Worm (Caenorhabditis elegans) whole organism, L2 larva: ENCODE data around the gene Y47D7A.18.
A peak's percentile ranks its signal among the peaks of the same experiment; 100 is the strongest.

Experiments
- C34F6.9 ChIP-seq: fragments of 150-350 bp; optimal IDR thresholded peaks from 2 replicates; lab custom pipeline; 2014; ENCODE audit warnings: missing biosample characterization, missing genetic modification characterization
- R02D3.7 ChIP-seq: fragments of 150-350 bp; optimal IDR thresholded peaks from 2 replicates; lab custom pipeline; 2014; ENCODE audit warnings: missing biosample characterization, missing genetic modification characterization
- Y55F3AM.14 ChIP-seq: fragments of 200-800 bp; sonication (Bioruptor generic); optimal IDR thresholded peaks from 2 replicates; lab custom pipeline; 2018; ENCODE audit warnings: mild to moderate bottlenecking, missing genetic modification characterization, missing compliant biosample characterization
- ZK546.5 ChIP-seq: sonication (generic microtip); optimal IDR thresholded peaks from 2 replicates; lab custom pipeline; 2017; ENCODE audit warnings: missing biosample characterization, missing genetic modification characterization
- alr-1 ChIP-seq: fragments of 150-350 bp; optimal IDR thresholded peaks from 2 replicates; lab custom pipeline; 2014; ENCODE audit warnings: missing biosample characterization, missing genetic modification characterization
- aly-2 ChIP-seq: fragments of 150-350 bp; optimal IDR thresholded peaks from 2 replicates; lab custom pipeline; 2014; ENCODE audit warnings: missing biosample characterization, missing genetic modification characterization
- ama-1 ChIP-seq: fragments of 150-350 bp; optimal IDR thresholded peaks from 2 replicates; lab custom pipeline; 2018; ENCODE audit warnings: inconsistent platforms
- blmp-1 ChIP-seq: sonication (generic microtip); optimal IDR thresholded peaks from 2 replicates; lab custom pipeline; 2017; ENCODE audit warnings: missing genetic modification characterization, mild to moderate bottlenecking, missing compliant biosample characterization, antibody characterized with exemption, moderate library complexity; ENCODE audit not compliant: insufficient read depth
- ceh-16 ChIP-seq: fragments of 150-350 bp; optimal IDR thresholded peaks from 2 replicates; lab custom pipeline; 2014; ENCODE audit warnings: missing biosample characterization, missing genetic modification characterization
- ceh-82 ChIP-seq: fragments of 150-350 bp; optimal IDR thresholded peaks from 2 replicates; lab custom pipeline; 2014; ENCODE audit warnings: missing biosample characterization, missing genetic modification characterization
- crh-2 ChIP-seq: sonication (generic microtip); optimal IDR thresholded peaks from 2 replicates; lab custom pipeline; 2017; ENCODE audit warnings: missing biosample characterization, missing genetic modification characterization
- dmd-4 ChIP-seq: sonication (generic microtip); optimal IDR thresholded peaks from 2 replicates; lab custom pipeline; 2017; ENCODE audit warnings: missing biosample characterization, missing genetic modification characterization
- egl-27 ChIP-seq: sonication (generic microtip); optimal IDR thresholded peaks from 3 replicates; lab custom pipeline; 2017; ENCODE audit warnings: missing biosample characterization, missing genetic modification reagents, missing genetic modification characterization
- elt-1 ChIP-seq: fragments of 150-350 bp; optimal IDR thresholded peaks from 2 replicates; lab custom pipeline; 2014; ENCODE audit warnings: missing biosample characterization, missing genetic modification characterization
- elt-3 ChIP-seq: sonication (generic microtip); optimal IDR thresholded peaks from 2 replicates; lab custom pipeline; 2017; ENCODE audit warnings: missing biosample characterization, missing genetic modification characterization
- fos-1 ChIP-seq: fragments of 150-350 bp; optimal IDR thresholded peaks from 2 replicates; lab custom pipeline; 2014; ENCODE audit warnings: missing biosample characterization, missing genetic modification characterization
- gmeb-1 ChIP-seq: fragments of 150-350 bp; optimal IDR thresholded peaks from 2 replicates; lab custom pipeline; 2014; ENCODE audit warnings: missing biosample characterization, missing genetic modification characterization
- lin-11 ChIP-seq: fragments of 150-350 bp; sonication (generic microtip); optimal IDR thresholded peaks from 2 replicates; lab custom pipeline; 2014; ENCODE audit warnings: missing biosample characterization, missing genetic modification characterization, inconsistent platforms, mixed read lengths
- lin-13 ChIP-seq: fragments of 150-350 bp; optimal IDR thresholded peaks from 2 replicates; lab custom pipeline; 2014; ENCODE audit warnings: missing biosample characterization, missing genetic modification reagents, missing genetic modification characterization
- lin-39 ChIP-seq: fragments of 150-350 bp; optimal IDR thresholded peaks from 2 replicates; lab custom pipeline; 2014; ENCODE audit warnings: missing biosample characterization, missing genetic modification reagents, missing genetic modification characterization
- lsy-2 ChIP-seq, 2 experiments: fragments of 150-350 bp in 1 of 2; sonication (generic microtip) in 1 of 2; optimal IDR thresholded peaks; 2 replicates each; lab custom pipeline; 2014 to 2017; ENCODE audit warnings: missing biosample characterization in 2 of 2, missing genetic modification characterization in 2 of 2
- mab-5 ChIP-seq: fragments of 150-350 bp; optimal IDR thresholded peaks from 2 replicates; lab custom pipeline; 2014; ENCODE audit warnings: missing biosample characterization, missing genetic modification characterization
- mbf-1 ChIP-seq: sonication (generic microtip); optimal IDR thresholded peaks from 2 replicates; lab custom pipeline; 2017; ENCODE audit warnings: missing biosample characterization, missing genetic modification characterization
- mdl-1 ChIP-seq, 2 experiments: fragments of 150-350 bp in 1 of 2; sonication (generic microtip) in 1 of 2; optimal IDR thresholded peaks; 2 replicates each; lab custom pipeline; 2017; ENCODE audit warnings: missing biosample characterization in 2 of 2, missing genetic modification characterization in 2 of 2
- nhr-10 ChIP-seq: sonication (generic microtip); optimal IDR thresholded peaks from 2 replicates; lab custom pipeline; 2017; ENCODE audit warnings: missing biosample characterization, missing genetic modification characterization
- nhr-11 ChIP-seq: fragments of 150-350 bp; optimal IDR thresholded peaks from 2 replicates; lab custom pipeline; 2014; ENCODE audit warnings: missing biosample characterization, missing genetic modification characterization
- nhr-12 ChIP-seq: fragments of 150-350 bp; optimal IDR thresholded peaks from 2 replicates; lab custom pipeline; 2014; ENCODE audit warnings: missing biosample characterization, missing genetic modification characterization
- nhr-129 ChIP-seq: fragments of 150-350 bp; optimal IDR thresholded peaks from 2 replicates; lab custom pipeline; 2014; ENCODE audit warnings: missing biosample characterization, missing genetic modification characterization
- nhr-21 ChIP-seq: fragments of 150-350 bp; optimal IDR thresholded peaks from 2 replicates; lab custom pipeline; 2014; ENCODE audit warnings: missing biosample characterization, missing genetic modification characterization
- nhr-23 ChIP-seq: fragments of 150-350 bp; optimal IDR thresholded peaks from 2 replicates; lab custom pipeline; 2014; ENCODE audit warnings: missing biosample characterization, missing genetic modification reagents, missing genetic modification characterization
- nhr-237 ChIP-seq: fragments of 150-350 bp; optimal IDR thresholded peaks from 2 replicates; lab custom pipeline; 2014; ENCODE audit warnings: missing biosample characterization, missing genetic modification characterization
- nhr-25 ChIP-seq: fragments of 150-350 bp; sonication (generic microtip); optimal IDR thresholded peaks from 3 replicates; lab custom pipeline; 2014; ENCODE audit warnings: missing biosample characterization, missing genetic modification characterization
- nhr-6 ChIP-seq: fragments of 150-350 bp; optimal IDR thresholded peaks from 2 replicates; lab custom pipeline; 2014; ENCODE audit warnings: missing biosample characterization, missing genetic modification characterization
- peb-1 ChIP-seq: fragments of 150-350 bp; optimal IDR thresholded peaks from 2 replicates; lab custom pipeline; 2014; ENCODE audit warnings: missing biosample characterization, missing genetic modification characterization
- sem-4 ChIP-seq: fragments of 150-350 bp; optimal IDR thresholded peaks from 2 replicates; lab custom pipeline; 2014; ENCODE audit warnings: missing biosample characterization, missing genetic modification reagents, missing genetic modification characterization
- skn-1 ChIP-seq: sonication (generic microtip); optimal IDR thresholded peaks from 2 replicates; lab custom pipeline; 2017; ENCODE audit warnings: missing biosample characterization, missing genetic modification characterization
- sma-3 ChIP-seq: sonication (generic microtip); optimal IDR thresholded peaks from 2 replicates; lab custom pipeline; 2016; ENCODE audit warnings: missing genetic modification reagents, missing genetic modification characterization, missing compliant biosample characterization
- sma-9 ChIP-seq, 2 experiments: fragments of 150-350 bp in 1 of 2; sonication (generic microtip) in 1 of 2; optimal IDR thresholded peaks; 2 replicates each; lab custom pipeline; 2014 to 2016; ENCODE audit warnings: missing genetic modification characterization in 2 of 2, mild to moderate bottlenecking in 1 of 2, missing biosample characterization in 1 of 2, missing compliant biosample characterization in 1 of 2, missing genetic modification reagents in 1 of 2, moderate library complexity in 1 of 2
- snpc-4 ChIP-seq: fragments of 150-350 bp; optimal IDR thresholded peaks from 2 replicates; lab custom pipeline; 2014; ENCODE audit warnings: missing biosample characterization, missing genetic modification characterization
- unc-39 ChIP-seq: fragments of 150-350 bp; optimal IDR thresholded peaks from 2 replicates; lab custom pipeline; 2014; ENCODE audit warnings: missing biosample characterization, missing genetic modification characterization
- unc-55 ChIP-seq: fragments of 150-350 bp; sonication (generic microtip); optimal IDR thresholded peaks from 3 replicates; lab custom pipeline; 2014; ENCODE audit warnings: missing biosample characterization, missing genetic modification reagents, missing genetic modification characterization
- unc-62 ChIP-seq: fragments of 150-350 bp; optimal IDR thresholded peaks from 2 replicates; lab custom pipeline; 2014; ENCODE audit warnings: missing biosample characterization, missing genetic modification reagents, missing genetic modification characterization
- zag-1 ChIP-seq: fragments of 150-350 bp; optimal IDR thresholded peaks from 2 replicates; lab custom pipeline; 2014; ENCODE audit warnings: missing biosample characterization, missing genetic modification characterization
- ztf-1 ChIP-seq: fragments of 200-800 bp; sonication (Bioruptor generic); conservative IDR thresholded peaks from 2 replicates; pipeline ENCODE4 v1.3.6; 2022; ENCODE audit warnings: missing genetic modification characterization, missing compliant biosample characterization
- ztf-11 ChIP-seq: sonication (generic microtip); optimal IDR thresholded peaks from 2 replicates; lab custom pipeline; 2017; ENCODE audit warnings: missing biosample characterization, missing genetic modification characterization
- ztf-4 ChIP-seq: fragments of 150-350 bp; optimal IDR thresholded peaks from 2 replicates; lab custom pipeline; 2014; ENCODE audit warnings: missing biosample characterization, missing genetic modification characterization

The Y47D7A.18 gene

ce11 chrV:4416710-4417109 is at the start of gene Y47D7A.18:
Y47D7A.18 (minus strand) TSS chrV:4416810.
- TF ChIP-seq elt-1 (tag; lab: Kevin White, UChicago) (no peak), ztf-1 (GFP tag; lab: Robert Waterston, UW) (no peak), ceh-16 (tag; lab: Kevin White, UChicago) (no peak), sma-9 (GFP tag; optimal IDR thresholded peaks at IDR 0.05; lab: Kevin White, UChicago) (no peak), sma-9 (tag; optimal IDR thresholded peaks at IDR 0.05; lab: Kevin White, UChicago) (no peak), R02D3.7 (tag; lab: Kevin White, UChicago) (no peak), aly-2 (tag; lab: Kevin White, UChicago) (no peak), nhr-129 (tag; lab: Kevin White, UChicago) (no peak), elt-3 (tag; lab: Kevin White, UChicago) (no peak), lin-13 (GFP tag; lab: Kevin White, UChicago) (no peak), nhr-21 (no peak), mdl-1 (tag; optimal IDR thresholded peaks at IDR 0.05; lab: Kevin White, UChicago) (no peak), nhr-11 (tag; lab: Kevin White, UChicago) (no peak), ceh-82 (tag; lab: Kevin White, UChicago) (no peak), ztf-4 (no peak), mbf-1 (tag; lab: Kevin White, UChicago) (no peak), nhr-23 (tag; lab: Kevin White, UChicago) (no peak)

- TF ChIP-seq mdl-1 (tag; optimal IDR thresholded peaks at IDR 0.05; lab: Kevin White, UChicago): no peak
- TF ChIP-seq ztf-11 (tag; lab: Kevin White, UChicago): no peak
- TF ChIP-seq C34F6.9 (tag; lab: Kevin White, UChicago): no peak
These were observed 38.0 kb upstream of the Y47D7A.18 start, which contains the start of gene gnrr-5 for ce11 chrV:4454634-4455033. gnrr-5 (minus strand) TSS chrV:4454734.

- TF ChIP-seq Y55F3AM.14 (peak; percentile 32), elt-1 (tag; lab: Kevin White, UChicago) (no peak), nhr-10 (tag; lab: Kevin White, UChicago) (no peak), ZK546.5 (tag; lab: Kevin White, UChicago) (no peak), nhr-129 (tag; lab: Kevin White, UChicago) (no peak), mab-5 (tag; lab: Kevin White, UChicago) (peak; percentile 11), lin-11 (tag; lab: Kevin White, UChicago) (no peak), nhr-11 (tag; lab: Kevin White, UChicago) (no peak), ama-1 (lab: Kevin White, UChicago) (no peak), ztf-1 (GFP tag; lab: Robert Waterston, UW) (no peak), skn-1 (tag; lab: Kevin White, UChicago) (no peak), blmp-1 (tag; lab: Kevin White, UChicago) (no peak), crh-2 (tag; lab: Kevin White, UChicago) (peak; percentile 55), ceh-16 (tag; lab: Kevin White, UChicago) (no peak), nhr-25 (peak; percentile 31), nhr-12 (tag; lab: Kevin White, UChicago) (no peak), gmeb-1 (tag; lab: Kevin White, UChicago) (peak; percentile 96), ceh-82 (tag; lab: Kevin White, UChicago) (no peak), peb-1 (no peak), alr-1 (no peak), snpc-4 (tag; lab: Kevin White, UChicago) (no peak), fos-1 (tag; lab: Kevin White, UChicago) (peak; percentile 53), unc-55 (peak; percentile 80), egl-27 (tag; lab: Kevin White, UChicago) (no peak), nhr-23 (tag; lab: Kevin White, UChicago) (no peak), dmd-4 (tag; lab: Kevin White, UChicago) (no peak), nhr-21 (no peak), elt-3 (tag; lab: Kevin White, UChicago) (no peak), nhr-6 (no peak), aly-2 (tag; lab: Kevin White, UChicago) (no peak), mdl-1 (tag; optimal IDR thresholded peaks at IDR 0.05; lab: Kevin White, UChicago) (no peak), lin-13 (GFP tag; lab: Kevin White, UChicago) (peak; percentile 62), sma-3 (GFP tag; lab: Kevin White, UChicago) (peak; percentile 13), nhr-237 (tag; lab: Kevin White, UChicago) (no peak), mbf-1 (tag; lab: Kevin White, UChicago) (no peak), lin-39 (tag; lab: Kevin White, UChicago) (no peak), unc-62 (GFP tag; lab: Kevin White, UChicago) (no peak), C34F6.9 (tag; lab: Kevin White, UChicago) (peak; percentile 52), ztf-11 (tag; lab: Kevin White, UChicago) (no peak), unc-39 (tag; lab: Kevin White, UChicago) (no peak), sma-9 (GFP tag; optimal IDR thresholded peaks at IDR 0.05; lab: Kevin White, UChicago) (no peak), sma-9 (tag; optimal IDR thresholded peaks at IDR 0.05; lab: Kevin White, UChicago) (no peak), lsy-2 (tag; optimal IDR thresholded peaks at IDR 0.05; lab: Kevin White, UChicago) (peak; percentile 49 to 81), sem-4 (tag; lab: Kevin White, UChicago) (peak; percentile 46), zag-1 (tag; lab: Kevin White, UChicago) (no peak), R02D3.7 (tag; lab: Kevin White, UChicago) (no peak)
These were observed 34.0 kb upstream of the Y47D7A.18 start, which contains the start of gene rft-2 for ce11 chrV:4450523-4451089. rft-2 (minus strand) TSS chrV:4450563.
